Worm (Caenorhabditis elegans) whole organism, L4 larva: Measurements from ENCODE around the gene F44E5.15.

Experiments used
- D1046.2 ChIP-seq: fragments of 200-800 bp; sonication (Bioruptor generic); IDR thresholded peaks from 2 replicates; pipeline ENCODE4 v1.3.6; 2022; ENCODE audit warnings: missing genetic modification characterization, missing compliant biosample characterization
- F37D6.2 ChIP-seq: sonication (generic microtip); optimal IDR thresholded peaks from 2 replicates; lab custom pipeline; 2016; ENCODE audit warnings: mild to moderate bottlenecking, missing genetic modification characterization, missing compliant biosample characterization
- F44E2.7 ChIP-seq: fragments of 200-800 bp; sonication (Bioruptor generic); IDR thresholded peaks from 2 replicates; pipeline ENCODE4 v2.1.2; 2022; ENCODE audit warnings: missing genetic modification characterization, missing compliant biosample characterization
- R02D3.7 ChIP-seq: fragments of 150-350 bp; sonication (generic microtip); optimal IDR thresholded peaks from 3 replicates; lab custom pipeline; 2014; ENCODE audit warnings: missing biosample characterization, missing genetic modification characterization
- T20F7.1 ChIP-seq: fragments of 200-800 bp; sonication (Bioruptor generic); optimal IDR thresholded peaks from 2 replicates; lab custom pipeline; 2018; ENCODE audit warnings: mild to moderate bottlenecking, missing genetic modification characterization, missing compliant biosample characterization
- T26A8.4 ChIP-seq: fragments of 200-800 bp; sonication (Bioruptor generic); IDR thresholded peaks from 2 replicates; pipeline ENCODE4 v1.3.6; 2022; ENCODE audit warnings: missing genetic modification characterization, missing compliant biosample characterization
- Y48G9A.11 ChIP-seq: fragments of 200-800 bp; sonication (Bioruptor generic); IDR thresholded peaks from 2 replicates; pipeline ENCODE4 v1.3.6; 2022; ENCODE audit warnings: missing genetic modification reagents, missing genetic modification characterization, missing compliant biosample characterization
- aha-1 ChIP-seq: fragments of 150-350 bp; peaks from one replicate; lab custom pipeline; 2014; ENCODE audit warnings: missing biosample characterization, missing genetic modification characterization
- ama-1 ChIP-seq: fragments of 150-350 bp; optimal IDR thresholded peaks from 2 replicates; lab custom pipeline; 2014; ENCODE audit warnings: inconsistent platforms, mixed read lengths
- arid-1 ChIP-seq: fragments of 200-800 bp; sonication (Bioruptor generic); conservative IDR thresholded peaks from 2 replicates; pipeline ENCODE4 v1.3.6; 2022; ENCODE audit warnings: missing genetic modification reagents, missing genetic modification characterization, missing compliant biosample characterization
- attf-4 ChIP-seq: sonication (generic microtip); optimal IDR thresholded peaks from 3 replicates; lab custom pipeline; 2017; ENCODE audit warnings: missing biosample characterization, missing genetic modification characterization
- ceh-20 ChIP-seq: fragments of 200-800 bp; sonication (Bioruptor generic); IDR thresholded peaks from 2 replicates; pipeline ENCODE4 v1.3.6; 2022; ENCODE audit warnings: missing genetic modification reagents, missing genetic modification characterization, missing compliant biosample characterization
- ceh-44 ChIP-seq: fragments of 200-800 bp; sonication (Bioruptor generic); IDR thresholded peaks from 2 replicates; pipeline ENCODE4 v1.3.6; 2022; ENCODE audit warnings: missing genetic modification reagents, missing genetic modification characterization, missing compliant biosample characterization
- ceh-62 ChIP-seq: sonication (generic microtip); optimal IDR thresholded peaks from 2 replicates; lab custom pipeline; 2017; ENCODE audit warnings: missing biosample characterization, missing genetic modification characterization
- ceh-82 ChIP-seq: sonication (generic microtip); optimal IDR thresholded peaks from 2 replicates; lab custom pipeline; 2017; ENCODE audit warnings: missing biosample characterization, missing genetic modification characterization
- ces-1 ChIP-seq: fragments of 150-350 bp; sonication (generic microtip); optimal IDR thresholded peaks from 4 replicates; lab custom pipeline; 2014; ENCODE audit warnings: missing biosample characterization, missing genetic modification reagents, missing genetic modification characterization
- ctbp-1 ChIP-seq: fragments of 200-800 bp; sonication (Bioruptor generic); IDR thresholded peaks from 2 replicates; pipeline ENCODE4 v1.3.6; 2022; ENCODE audit warnings: missing genetic modification reagents, missing genetic modification characterization, missing compliant biosample characterization
- daf-16 ChIP-seq, 3 experiments: sonication (generic microtip); optimal IDR thresholded peaks; 2 replicates each; lab custom pipeline; 2016 to 2017; ENCODE audit warnings: missing genetic modification characterization in 3 of 3, missing genetic modification reagents in 3 of 3, mild to moderate bottlenecking in 2 of 3, missing compliant biosample characterization in 2 of 3, missing biosample characterization in 1 of 3, moderate library complexity in 1 of 3
- dmd-6 ChIP-seq: fragments of 200-800 bp; sonication (Bioruptor generic); IDR thresholded peaks from 2 replicates; pipeline ENCODE4 v1.3.6; 2022; ENCODE audit warnings: missing genetic modification reagents, missing genetic modification characterization, missing compliant biosample characterization
- dmd-8 ChIP-seq: fragments of 200-800 bp; sonication (Bioruptor generic); IDR thresholded peaks from 2 replicates; pipeline ENCODE4 v1.3.6; 2022; ENCODE audit warnings: missing genetic modification characterization, missing compliant biosample characterization
- egl-27 ChIP-seq: sonication (generic microtip); optimal IDR thresholded peaks from 3 replicates; lab custom pipeline; 2017; ENCODE audit warnings: missing biosample characterization, missing genetic modification reagents, missing genetic modification characterization
- fos-1 ChIP-seq: fragments of 150-350 bp; optimal IDR thresholded peaks from 2 replicates; lab custom pipeline; 2014; ENCODE audit warnings: missing biosample characterization, missing genetic modification characterization
- gei-8 ChIP-seq: fragments of 200-800 bp; sonication (Bioruptor generic); optimal IDR thresholded peaks from 2 replicates; lab custom pipeline; 2018; ENCODE audit warnings: mild to moderate bottlenecking, missing genetic modification characterization, missing compliant biosample characterization
- hif-1 ChIP-seq, 2 experiments: sonication (generic microtip); optimal IDR thresholded peaks; 2 replicates each; lab custom pipeline; 2016 to 2017; ENCODE audit warnings: missing compliant biosample characterization in 2 of 2, missing genetic modification characterization in 2 of 2, missing genetic modification reagents in 2 of 2, missing genotype in 2 of 2, mild to moderate bottlenecking in 1 of 2
- hlh-11 ChIP-seq: fragments of 200-800 bp; sonication (Bioruptor generic); optimal IDR thresholded peaks from 2 replicates; lab custom pipeline; 2018; ENCODE audit warnings: mild to moderate bottlenecking, missing genetic modification characterization, missing compliant biosample characterization
- lin-1 ChIP-seq: fragments of 200-800 bp; sonication (Bioruptor generic); IDR thresholded peaks from 2 replicates; pipeline ENCODE4 v1.3.6; 2022; ENCODE audit warnings: missing genetic modification reagents, missing genetic modification characterization, missing compliant biosample characterization
- lin-15B ChIP-seq: fragments of 150-350 bp; sonication (generic microtip); optimal IDR thresholded peaks from 3 replicates; lab custom pipeline; 2014; ENCODE audit warnings: missing biosample characterization, missing genetic modification characterization
- lin-29 ChIP-seq: fragments of 200-800 bp; sonication (Bioruptor generic); IDR thresholded peaks from 2 replicates; pipeline ENCODE4 v1.3.6; 2022; ENCODE audit warnings: missing genetic modification reagents, missing genetic modification characterization, missing compliant biosample characterization
- lin-38 ChIP-seq: fragments of 200-800 bp; sonication (Bioruptor generic); IDR thresholded peaks from 2 replicates; pipeline ENCODE4 v1.3.6; 2022; ENCODE audit warnings: missing genetic modification reagents, missing genetic modification characterization, missing compliant biosample characterization
- madf-5 ChIP-seq, 2 experiments: fragments of 200-800 bp; sonication (Bioruptor generic); IDR thresholded peaks; 2 replicates each; pipeline ENCODE4 v1.3.6; 2022; ENCODE audit warnings: missing compliant biosample characterization in 2 of 2, missing genetic modification characterization in 2 of 2
- mdl-1 ChIP-seq, 2 experiments: fragments of 150-350 bp in 1 of 2; sonication (generic microtip) in 1 of 2; optimal IDR thresholded peaks; 2 replicates each; lab custom pipeline; 2014 to 2017; ENCODE audit warnings: missing biosample characterization in 2 of 2, missing genetic modification characterization in 2 of 2
- mdt-29 ChIP-seq: fragments of 200-800 bp; sonication (Bioruptor generic); IDR thresholded peaks from 2 replicates; pipeline ENCODE4 v1.3.6; 2022; ENCODE audit warnings: missing genetic modification reagents, missing genetic modification characterization, missing compliant biosample characterization
- mes-2 ChIP-seq: sonication (generic microtip); optimal IDR thresholded peaks from 2 replicates; lab custom pipeline; 2016; ENCODE audit warnings: missing genotype, mild to moderate bottlenecking, missing genetic modification characterization, missing compliant biosample characterization; ENCODE audit not compliant: poor library complexity, severe bottlenecking
- mxl-2 ChIP-seq: fragments of 200-800 bp; sonication (Bioruptor generic); conservative IDR thresholded peaks from 2 replicates; pipeline ENCODE4 v1.3.6; 2022; ENCODE audit warnings: missing genetic modification reagents, missing genetic modification characterization, missing compliant biosample characterization
- mxl-3 ChIP-seq: fragments of 200-800 bp; sonication (Bioruptor generic); optimal IDR thresholded peaks from 2 replicates; lab custom pipeline; 2018; ENCODE audit warnings: mild to moderate bottlenecking, missing genetic modification characterization, missing compliant biosample characterization
- nhr-28 ChIP-seq: fragments of 150-350 bp; optimal IDR thresholded peaks from 2 replicates; lab custom pipeline; 2014; ENCODE audit warnings: missing biosample characterization, missing genetic modification characterization
- nhr-48 ChIP-seq: sonication (generic microtip); optimal IDR thresholded peaks from 2 replicates; lab custom pipeline; 2016; ENCODE audit warnings: mild to moderate bottlenecking, missing genetic modification characterization, missing compliant biosample characterization
- nhr-76 ChIP-seq: fragments of 150-350 bp; optimal IDR thresholded peaks from 2 replicates; lab custom pipeline; 2014; ENCODE audit warnings: missing biosample characterization, missing genetic modification characterization
- nhr-77 ChIP-seq: fragments of 150-350 bp; optimal IDR thresholded peaks from 2 replicates; lab custom pipeline; 2014; ENCODE audit warnings: missing biosample characterization, missing genetic modification characterization
- pha-4 ChIP-seq, 2 experiments: fragments of 150-350 bp in 1 of 2; fragments of 200-800 bp in 1 of 2; sonication (Bioruptor generic) in 1 of 2; IDR thresholded peaks in 1 of 2; optimal IDR thresholded peaks in 1 of 2; 2 replicates each; pipeline versions ENCODE4 v1.3.6 to Lab custom; 2014 to 2022; ENCODE audit warnings: missing genetic modification characterization in 2 of 2, missing genetic modification reagents in 2 of 2, missing biosample characterization in 1 of 2, missing compliant biosample characterization in 1 of 2
- saeg-2 ChIP-seq: fragments of 200-800 bp; sonication (Bioruptor generic); IDR thresholded peaks from 2 replicates; pipeline ENCODE4 v1.3.6; 2022; ENCODE audit warnings: missing genetic modification reagents, missing genetic modification characterization, missing compliant biosample characterization
- sdz-12 ChIP-seq: fragments of 200-800 bp; sonication (Bioruptor generic); optimal IDR thresholded peaks from 2 replicates; lab custom pipeline; 2018; ENCODE audit warnings: mild to moderate bottlenecking, missing genetic modification characterization, missing compliant biosample characterization
- set-16 ChIP-seq: fragments of 200-800 bp; sonication (Bioruptor generic); IDR thresholded peaks from 2 replicates; pipeline ENCODE4 v1.3.6; 2022; ENCODE audit warnings: missing genetic modification reagents, missing genetic modification characterization, missing compliant biosample characterization
- skn-1 ChIP-seq: fragments of 150-350 bp; optimal IDR thresholded peaks from 2 replicates; lab custom pipeline; 2014; ENCODE audit warnings: missing biosample characterization, missing genetic modification characterization
- spr-1 ChIP-seq: sonication (generic microtip); optimal IDR thresholded peaks from 2 replicates; lab custom pipeline; 2016; ENCODE audit warnings: mild to moderate bottlenecking, missing genetic modification characterization, missing compliant biosample characterization
- tag-97 ChIP-seq: fragments of 200-800 bp; sonication (Bioruptor generic); IDR thresholded peaks from 2 replicates; pipeline ENCODE4 v1.3.6; 2022; ENCODE audit warnings: missing genetic modification characterization, missing compliant biosample characterization
- tra-1 ChIP-seq: fragments of 200-800 bp; sonication (Bioruptor generic); IDR thresholded peaks from 2 replicates; pipeline ENCODE4 v1.3.6; 2022; ENCODE audit warnings: missing genetic modification reagents, missing genetic modification characterization, missing compliant biosample characterization
- vab-7 ChIP-seq: fragments of 200-800 bp; sonication (Bioruptor generic); IDR thresholded peaks from 2 replicates; pipeline ENCODE4 v1.3.6; 2022; ENCODE audit warnings: missing genetic modification reagents, missing genetic modification characterization, missing compliant biosample characterization
- zip-2 ChIP-seq: fragments of 150-350 bp; optimal IDR thresholded peaks from 2 replicates; lab custom pipeline; 2014; ENCODE audit warnings: missing biosample characterization, missing genetic modification characterization
- ztf-11 ChIP-seq: fragments of 150-350 bp; optimal IDR thresholded peaks from 2 replicates; lab custom pipeline; 2014; ENCODE audit warnings: missing biosample characterization, missing genetic modification characterization

F44E5.15 gene

DNA sequence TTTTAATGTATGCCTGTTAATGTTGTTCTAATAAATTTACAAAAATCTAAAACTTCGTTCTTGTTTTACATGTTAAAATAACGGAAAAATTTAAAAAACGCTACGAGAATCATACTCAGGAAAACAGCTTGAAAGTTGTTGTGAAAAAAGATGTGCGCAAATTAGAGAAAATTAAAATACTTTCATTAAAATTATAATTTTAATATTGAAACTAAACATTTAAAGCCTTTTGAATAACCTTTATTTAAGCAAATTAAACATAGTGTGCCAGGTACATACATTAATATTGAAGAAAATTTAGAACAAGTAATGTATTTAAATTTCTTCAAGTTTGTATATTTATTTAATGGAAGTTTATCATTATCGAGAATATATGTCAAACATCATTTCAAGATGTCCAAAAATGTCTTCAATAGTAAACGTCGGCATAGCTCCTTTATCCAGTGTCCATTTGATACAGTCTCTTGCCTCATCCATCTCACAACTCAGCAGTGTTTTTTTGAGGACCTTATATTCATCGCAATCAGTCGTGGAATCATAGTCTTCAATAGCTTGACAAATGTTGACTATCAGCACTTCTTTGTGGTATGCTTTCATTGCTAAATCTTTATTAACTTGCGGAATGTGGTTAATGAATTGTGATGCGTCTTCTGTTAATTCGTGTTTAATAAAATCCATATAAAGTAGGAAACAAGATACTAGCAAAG, 10.5 kb upstream of the F44E5.15 start (continued):
- 0 out of 2 replicates have a peak, but pooled peaks have one; percentile 25 for TF ChIP-seq saeg-2
- TF ChIP-seq F44E2.7 (GFP tag; lab: Robert Waterston, UW) = no peak
- TF ChIP-seq lin-15B (tag; lab: Kevin White, UChicago) = no peak
- TF ChIP-seq lin-1 = peak; percentile 43; the same call in 1 of the 2 replicates
- TF ChIP-seq nhr-48 = no peak
- no peak for TF ChIP-seq ceh-44 (GFP tag; lab: Robert Waterston, UW)
- TF ChIP-seq mxl-2 (GFP tag; lab: Robert Waterston, UW) = no peak
- TF ChIP-seq madf-5 (GFP tag; IDR thresholded peaks at IDR 0.05; lab: Robert Waterston, UW) = no peak
- no peak for TF ChIP-seq attf-4 (tag; lab: Kevin White, UChicago)
- no peak for TF ChIP-seq vab-7 (GFP tag; lab: Robert Waterston, UW)
- no peak for TF ChIP-seq R02D3.7 (tag; lab: Kevin White, UChicago)
- TF ChIP-seq D1046.2 (GFP tag; lab: Robert Waterston, UW) = no peak
- no peak for TF ChIP-seq mes-2 (tag; lab: Kevin White, UChicago)
- peak; percentile 83 for TF ChIP-seq aha-1 (tag; lab: Kevin White, UChicago)
- TF ChIP-seq Y48G9A.11 = no peak
- peak; percentile 39 for TF ChIP-seq hlh-11
- TF ChIP-seq mxl-3 (GFP tag; lab: Kevin White, UChicago) = no peak
- TF ChIP-seq dmd-6 (GFP tag; lab: Robert Waterston, UW) = peak; percentile 49; the same call in 1 of the 2 replicates
- TF ChIP-seq zip-2 (tag; lab: Kevin White, UChicago) = no peak
- no peak for TF ChIP-seq ceh-82 (tag; lab: Kevin White, UChicago)
- peak; percentile 70 for TF ChIP-seq T20F7.1 (GFP tag; lab: Kevin White, UChicago)
- peak; percentile 94 for TF ChIP-seq ctbp-1 (GFP tag; lab: Robert Waterston, UW)
- no peak for TF ChIP-seq ceh-20 (GFP tag; lab: Robert Waterston, UW)
- TF ChIP-seq skn-1 (tag; lab: Kevin White, UChicago) = no peak
- no peak for TF ChIP-seq sdz-12 (GFP tag; lab: Kevin White, UChicago)
- no peak for TF ChIP-seq hif-1 (tag; optimal IDR thresholded peaks at IDR 0.05; lab: Kevin White, UChicago)
- TF ChIP-seq dmd-8 (GFP tag; lab: Robert Waterston, UW) = no peak
- TF ChIP-seq lin-38 (GFP tag; lab: Robert Waterston, UW) = peak; percentile 69
- TF ChIP-seq ceh-62 (tag; lab: Kevin White, UChicago) = no peak
- TF ChIP-seq tag-97 (GFP tag; lab: Robert Waterston, UW) = no peak
- TF ChIP-seq mdt-29 (GFP tag; lab: Robert Waterston, UW) = peak; percentile 63; the same call in 1 of the 2 replicates
- TF ChIP-seq ztf-11 (tag; lab: Kevin White, UChicago) = no peak
- no peak for TF ChIP-seq nhr-76 (tag; lab: Kevin White, UChicago)
- TF ChIP-seq set-16 (GFP tag; lab: Robert Waterston, UW) = no peak
- TF ChIP-seq mdl-1 (tag; optimal IDR thresholded peaks at IDR 0.05; lab: Kevin White, UChicago) = no peak
- no peak for TF ChIP-seq egl-27 (tag; lab: Kevin White, UChicago)
- no peak for TF ChIP-seq gei-8
- peak; percentile 76; the same call in 1 of the 2 replicates for TF ChIP-seq pha-4 (GFP tag; IDR thresholded peaks at IDR 0.05; lab: Robert Waterston, UW)
- TF ChIP-seq pha-4 (tag; optimal IDR thresholded peaks at IDR 0.05; lab: Kevin White, UChicago) = peak; percentile 35
- no peak for TF ChIP-seq ces-1 (GFP tag; lab: Kevin White, UChicago)
- TF ChIP-seq nhr-77 (tag; lab: Kevin White, UChicago) = no peak
- peak; percentile 83 for TF ChIP-seq T26A8.4
- 0 out of 2 replicates have a peak, but pooled peaks have one; percentile 25 for TF ChIP-seq tra-1
- no peak for TF ChIP-seq fos-1
- no peak for TF ChIP-seq nhr-28 (tag; lab: Kevin White, UChicago)
- TF ChIP-seq daf-16 (GFP tag; optimal IDR thresholded peaks at IDR 0.05; lab: Kevin White, UChicago) = no peak
- peak; percentile 38 for TF ChIP-seq daf-16 (tag; optimal IDR thresholded peaks at IDR 0.05; lab: Kevin White, UChicago)
- TF ChIP-seq lin-29 (GFP tag; lab: Robert Waterston, UW) = no peak
- TF ChIP-seq ama-1 (lab: Kevin White, UChicago) = peak; percentile 49
- TF ChIP-seq spr-1 (tag; lab: Kevin White, UChicago) = no peak
- no peak for TF ChIP-seq F37D6.2 (tag; lab: Kevin White, UChicago)
- peak; percentile 68 for TF ChIP-seq arid-1 (GFP tag; lab: Robert Waterston, UW)
